Fruit fly (Drosophila melanogaster) whole organism, prepupa: ENCODE results near the gene CG31279.

ENCODE experiments used
- CG34406 ChIP-seq: fragments of 200-800 bp; sonication (Bioruptor generic); optimal IDR thresholded peaks from 3 replicates; lab custom pipeline; 2016; ENCODE audit warnings: missing biosample characterization, missing genetic modification characterization
- CG3919 ChIP-seq: fragments of 200-800 bp; sonication (Bioruptor generic); optimal IDR thresholded peaks from 3 replicates; lab custom pipeline; 2016; ENCODE audit warnings: missing biosample characterization, missing genetic modification characterization
- CG4318 ChIP-seq: fragments of 200-800 bp; sonication (Bioruptor generic); optimal IDR thresholded peaks from 3 replicates; lab custom pipeline; 2017; ENCODE audit warnings: missing biosample characterization, mild to moderate bottlenecking, missing genetic modification characterization
- OdsH ChIP-seq: fragments of 200-800 bp; sonication (Bioruptor generic); optimal IDR thresholded peaks from 3 replicates; lab custom pipeline; 2016; ENCODE audit warnings: missing biosample characterization, missing genetic modification characterization
- Sox15 ChIP-seq: fragments of 200-800 bp; sonication (Bioruptor generic); optimal IDR thresholded peaks from 3 replicates; lab custom pipeline; 2016; ENCODE audit warnings: missing biosample characterization, missing genetic modification characterization
- net ChIP-seq: fragments of 200-800 bp; sonication (Bioruptor generic); optimal IDR thresholded peaks from 3 replicates; lab custom pipeline; 2016; ENCODE audit warnings: missing biosample characterization, missing genetic modification characterization

dm6 chr3R:16447448-16448045 is 17.1 kb downstream of the CG31279 start:
- TF ChIP-seq CG34406 (GFP tag; lab: Kevin White, UChicago) (no peak), Sox15 (GFP tag; lab: Kevin White, UChicago) (no peak), OdsH (GFP tag; lab: Kevin White, UChicago) (no peak), net (GFP tag; lab: Kevin White, UChicago) (no peak), CG4318 (GFP tag; lab: Kevin White, UChicago) (no peak), CG3919 (GFP tag; lab: Kevin White, UChicago) (no peak)
